Fruit fly (Drosophila melanogaster) whole organism, pupa: ENCODE data around the gene Creld.

Experiments
- CG10348 ChIP-seq: fragments of 200-800 bp; sonication (Bioruptor generic); IDR thresholded peaks from 2 replicates; pipeline ENCODE4 v1.3.6; 2022; ENCODE audit warnings: missing biosample characterization, missing genetic modification characterization
- CG12605 ChIP-seq: fragments of 200-800 bp; sonication (Bioruptor generic); IDR thresholded peaks from 2 replicates; pipeline ENCODE4 v1.3.6; 2022; ENCODE audit warnings: missing biosample characterization, missing genetic modification characterization
- CG13204 ChIP-seq: fragments of 200-800 bp; sonication (Bioruptor generic); optimal IDR thresholded peaks from 2 replicates; lab custom pipeline; 2018; ENCODE audit warnings: missing biosample characterization, mild to moderate bottlenecking, missing genetic modification characterization, moderate library complexity
- CG14655 ChIP-seq: fragments of 200-800 bp; sonication (Bioruptor generic); optimal IDR thresholded peaks from 3 replicates; lab custom pipeline; 2017; ENCODE audit warnings: mild to moderate bottlenecking, missing biosample characterization, missing genetic modification reagents, missing genetic modification characterization
- CG15710 ChIP-seq: fragments of 200-800 bp; sonication (Bioruptor generic); optimal IDR thresholded peaks from 2 replicates; lab custom pipeline; 2018; ENCODE audit warnings: missing biosample characterization, mild to moderate bottlenecking, missing genetic modification characterization, moderate library complexity
- CG17806 ChIP-seq: fragments of 200-800 bp; sonication (Bioruptor generic); optimal IDR thresholded peaks from 2 replicates; lab custom pipeline; 2018; ENCODE audit warnings: missing biosample characterization, mild to moderate bottlenecking, missing genetic modification characterization, moderate library complexity
- CG32121 ChIP-seq: fragments of 200-800 bp; sonication (Bioruptor generic); IDR thresholded peaks from 2 replicates; pipeline ENCODE4 v1.3.6; 2022; ENCODE audit warnings: missing biosample characterization, missing genetic modification characterization
- CG34367 ChIP-seq: fragments of 200-800 bp; sonication (Bioruptor generic); optimal IDR thresholded peaks from 2 replicates; lab custom pipeline; 2018; ENCODE audit warnings: missing biosample characterization, mild to moderate bottlenecking, missing genetic modification characterization
- CG4496 ChIP-seq: fragments of 200-800 bp; sonication (Bioruptor generic); IDR thresholded peaks from 3 replicates; pipeline ENCODE4 v1.3.6; 2022; ENCODE audit warnings: missing biosample characterization, missing genetic modification characterization
- CG8159 ChIP-seq: fragments of 200-800 bp; sonication (Bioruptor generic); optimal IDR thresholded peaks from 3 replicates; lab custom pipeline; 2018; ENCODE audit warnings: missing biosample characterization, mild to moderate bottlenecking, missing genetic modification characterization, moderate library complexity
- CG8301 ChIP-seq: fragments of 200-800 bp; sonication (Bioruptor generic); optimal IDR thresholded peaks from 2 replicates; lab custom pipeline; 2018; ENCODE audit warnings: missing biosample characterization, mild to moderate bottlenecking, missing genetic modification characterization
- CG9948 ChIP-seq: fragments of 200-800 bp; sonication (Bioruptor generic); optimal IDR thresholded peaks from 2 replicates; lab custom pipeline; 2018; ENCODE audit warnings: missing biosample characterization, mild to moderate bottlenecking, missing genetic modification characterization, moderate library complexity
- D1 ChIP-seq: fragments of 200-800 bp; sonication (Bioruptor generic); optimal IDR thresholded peaks from 2 replicates; lab custom pipeline; 2018; ENCODE audit warnings: missing biosample characterization, mild to moderate bottlenecking, missing genetic modification characterization, moderate library complexity
- EcR ChIP-seq: fragments of 200-800 bp; sonication (Bioruptor generic); optimal IDR thresholded peaks from 3 replicates; lab custom pipeline; 2019; ENCODE audit warnings: missing biosample characterization, missing genetic modification characterization, mild to moderate bottlenecking, moderate library complexity, missing genetic modification reagents
- Ets98B ChIP-seq: fragments of 200-800 bp; sonication (Bioruptor generic); IDR thresholded peaks from 2 replicates; pipeline ENCODE4 v1.3.6; 2022; ENCODE audit warnings: missing biosample characterization, missing genetic modification characterization
- Pif1A ChIP-seq: fragments of 200-800 bp; sonication (Bioruptor generic); optimal IDR thresholded peaks from 3 replicates; lab custom pipeline; 2016; ENCODE audit warnings: missing biosample characterization, missing genetic modification characterization
- Pif1B ChIP-seq: fragments of 200-800 bp; sonication (Bioruptor generic); optimal IDR thresholded peaks from 3 replicates; lab custom pipeline; 2016; ENCODE audit warnings: missing biosample characterization, missing genetic modification characterization
- Snoo ChIP-seq: fragments of 200-800 bp; sonication (Bioruptor generic); optimal IDR thresholded peaks from 3 replicates; lab custom pipeline; 2017; ENCODE audit warnings: missing biosample characterization, mild to moderate bottlenecking, missing genetic modification characterization, inconsistent platforms
- fd96Ca ChIP-seq: fragments of 200-800 bp; sonication (Bioruptor generic); IDR thresholded peaks from 3 replicates; pipeline ENCODE4 v1.3.6; 2022; ENCODE audit warnings: missing biosample characterization, missing genetic modification characterization
- gl ChIP-seq: fragments of 200-800 bp; sonication (Bioruptor generic); optimal IDR thresholded peaks from 2 replicates; lab custom pipeline; 2018; ENCODE audit warnings: missing biosample characterization, mild to moderate bottlenecking, missing genetic modification characterization
- rn ChIP-seq: fragments of 200-800 bp; sonication (Bioruptor generic); IDR thresholded peaks from 2 replicates; pipeline ENCODE4 v1.3.6; 2022; ENCODE audit warnings: missing biosample characterization, missing genetic modification characterization

Creld gene

dm6 chr2L:87255-87723, 14.9 kb upstream of the Creld start, which contains the start of gene net:
TSS of gene net (minus strand) at chr2L:87387.
- peak; percentile 71 for TF ChIP-seq Snoo (tag; lab: Kevin White, UChicago)
- TF ChIP-seq CG13204 (GFP tag; lab: Kevin White, UChicago) = no peak
- TF ChIP-seq Pif1B = peak; percentile 60
- peak; percentile 75 for TF ChIP-seq CG8159 (tag; lab: Kevin White, UChicago)
- no peak for TF ChIP-seq rn (GFP tag; lab: Robert Waterston, UW)
- TF ChIP-seq CG32121 = peak; percentile 66
- TF ChIP-seq D1 (tag; lab: Kevin White, UChicago) = peak; percentile 13
- no peak; the same call in 1 of the 2 replicates for TF ChIP-seq Ets98B
- TF ChIP-seq CG12605 = no peak
- peak; percentile 59 for TF ChIP-seq CG34367 (tag; lab: Kevin White, UChicago)
- peak; percentile 61 for TF ChIP-seq CG17806 (tag; lab: Kevin White, UChicago)
- peak; percentile 67 for TF ChIP-seq CG9948 (tag; lab: Kevin White, UChicago)
- TF ChIP-seq CG14655 (GFP tag; lab: Kevin White, UChicago) = peak; percentile 76
- TF ChIP-seq gl (tag; lab: Kevin White, UChicago) = no peak
- peak; percentile 72 for TF ChIP-seq CG8301 (tag; lab: Kevin White, UChicago)
- TF ChIP-seq fd96Ca (GFP tag; lab: Robert Waterston, UW) = no peak
- TF ChIP-seq Pif1A (GFP tag; lab: Kevin White, UChicago) = peak; percentile 66
- TF ChIP-seq CG15710 = peak; percentile 79
- no peak for TF ChIP-seq CG10348 (GFP tag; lab: Robert Waterston, UW)
- peak; percentile 70 for TF ChIP-seq CG4496 (GFP tag; lab: Robert Waterston, UW)
- TF ChIP-seq EcR = peak; percentile 54

dm6 chr2L:88528-88927, 13.7 kb upstream of the Creld start:
- no peak for TF ChIP-seq Pif1A (GFP tag; lab: Kevin White, UChicago)
- no peak for TF ChIP-seq D1 (tag; lab: Kevin White, UChicago)
- peak; percentile 38 for TF ChIP-seq EcR
- TF ChIP-seq, all 21 proteins: peak for 1

dm6 chr2L:89158-89557, 13.0 kb upstream of the Creld start:
- TF ChIP-seq CG9948 (tag; lab: Kevin White, UChicago) (no peak), fd96Ca (GFP tag; lab: Robert Waterston, UW) (no peak), CG12605 (no peak), gl (tag; lab: Kevin White, UChicago) (no peak), CG4496 (GFP tag; lab: Robert Waterston, UW) (no peak), CG14655 (GFP tag; lab: Kevin White, UChicago) (no peak), Ets98B (no peak), Pif1B (no peak), EcR (no peak), CG32121 (no peak), D1 (tag; lab: Kevin White, UChicago) (no peak), Pif1A (GFP tag; lab: Kevin White, UChicago) (no peak)

dm6 chr2L:90081-90480, 12.1 kb upstream of the Creld start:
- no peak for TF ChIP-seq D1 (tag; lab: Kevin White, UChicago)
- TF ChIP-seq fd96Ca (GFP tag; lab: Robert Waterston, UW) = no peak
- no peak for TF ChIP-seq gl (tag; lab: Kevin White, UChicago)
- no peak for TF ChIP-seq CG9948 (tag; lab: Kevin White, UChicago)
- TF ChIP-seq CG34367 (tag; lab: Kevin White, UChicago) = no peak
- TF ChIP-seq CG8159 (tag; lab: Kevin White, UChicago) = no peak
- no peak for TF ChIP-seq rn (GFP tag; lab: Robert Waterston, UW)
- TF ChIP-seq CG8301 (tag; lab: Kevin White, UChicago) = no peak
- no peak for TF ChIP-seq Ets98B
- no peak for TF ChIP-seq CG10348 (GFP tag; lab: Robert Waterston, UW)
- no peak for TF ChIP-seq CG32121
- TF ChIP-seq Pif1A (GFP tag; lab: Kevin White, UChicago) = no peak
- TF ChIP-seq CG17806 (tag; lab: Kevin White, UChicago) = no peak
- TF ChIP-seq Snoo (tag; lab: Kevin White, UChicago) = no peak

- TF ChIP-seq CG8159 (tag; lab: Kevin White, UChicago) (no peak), Ets98B (no peak), Snoo (tag; lab: Kevin White, UChicago) (no peak), CG34367 (tag; lab: Kevin White, UChicago) (no peak), CG13204 (GFP tag; lab: Kevin White, UChicago) (no peak), fd96Ca (GFP tag; lab: Robert Waterston, UW) (no peak), CG9948 (tag; lab: Kevin White, UChicago) (no peak), D1 (tag; lab: Kevin White, UChicago) (no peak), CG14655 (GFP tag; lab: Kevin White, UChicago) (no peak), CG12605 (no peak), CG10348 (GFP tag; lab: Robert Waterston, UW) (no peak), rn (GFP tag; lab: Robert Waterston, UW) (no peak), Pif1A (GFP tag; lab: Kevin White, UChicago) (no peak), CG32121 (no peak)
- TF ChIP-seq, all 21 proteins: peak for 0
Measured at dm6 chr2L:91333-91732, 10.8 kb upstream of the Creld start.

- TF ChIP-seq rn (GFP tag; lab: Robert Waterston, UW) (no peak), CG8301 (tag; lab: Kevin White, UChicago) (peak; percentile 86), CG8159 (tag; lab: Kevin White, UChicago) (peak; percentile 87), CG17806 (tag; lab: Kevin White, UChicago) (peak; percentile 87), Pif1B (peak; percentile 87), Snoo (tag; lab: Kevin White, UChicago) (peak; percentile 71), gl (tag; lab: Kevin White, UChicago) (peak; percentile 82), CG9948 (tag; lab: Kevin White, UChicago) (peak; percentile 78), CG32121 (no peak), CG34367 (tag; lab: Kevin White, UChicago) (peak; percentile 87), CG13204 (GFP tag; lab: Kevin White, UChicago) (no peak), CG14655 (GFP tag; lab: Kevin White, UChicago) (peak; percentile 90), Ets98B (peak; percentile 43; the same call in 1 of the 2 replicates), CG15710 (peak; percentile 90), Pif1A (GFP tag; lab: Kevin White, UChicago) (peak; percentile 81), fd96Ca (GFP tag; lab: Robert Waterston, UW) (no peak; the same call in 2 of the 3 replicates), EcR (peak; percentile 44), D1 (tag; lab: Kevin White, UChicago) (peak; percentile 57), CG4496 (GFP tag; lab: Robert Waterston, UW) (peak; percentile 80), CG10348 (GFP tag; lab: Robert Waterston, UW) (no peak), CG12605 (no peak)
- TF ChIP-seq, all 21 proteins: peak for 15
Measured at dm6 chr2L:91830-92229, 10.3 kb upstream of the Creld start.
